Fruit fly (Drosophila melanogaster) whole organism: ENCODE data around the gene mRpL51.

Experiments
- CG8478 ChIP-seq: fragments of >200 bp; optimal IDR thresholded peaks from 2 replicates; lab custom pipeline; 2018; ENCODE audit warnings: inconsistent platforms
- Dll ChIP-seq: fragments of >200 bp; optimal IDR thresholded peaks from 2 replicates; lab custom pipeline; 2017
- EcR ChIP-seq, 2 experiments: fragments of >200 bp; optimal IDR thresholded peaks; 2 replicates each; lab custom pipeline; 2017; ENCODE audit warnings: missing biosample characterization in 2 of 2, missing genetic modification characterization in 2 of 2, missing genetic modification reagents in 2 of 2
- pan ChIP-seq: fragments of >200 bp; optimal IDR thresholded peaks from 2 replicates; lab custom pipeline; 2017
- psq ChIP-seq: fragments of >200 bp; optimal IDR thresholded peaks from 2 replicates; lab custom pipeline; 2017
- usp ChIP-seq: fragments of >200 bp; optimal IDR thresholded peaks from 2 replicates; lab custom pipeline; 2017; ENCODE audit warnings: missing biosample characterization, missing genetic modification characterization, mixed read lengths

The mRpL51 gene

dm6 chr2L:8480825-8481224, 36.4 kb downstream of the mRpL51 start:
- no peak for TF ChIP-seq EcR (GFP tag; optimal IDR thresholded peaks at IDR 0.05; lab: Kevin White, UChicago)
- TF ChIP-seq usp (GFP tag; lab: Kevin White, UChicago), result no peak
- TF ChIP-seq CG8478 (lab: Kevin White, UChicago), result no peak
- no peak for TF ChIP-seq pan
- TF ChIP-seq psq (lab: Kevin White, UChicago), result no peak
- TF ChIP-seq Dll (lab: Kevin White, UChicago), result no peak

DNA sequence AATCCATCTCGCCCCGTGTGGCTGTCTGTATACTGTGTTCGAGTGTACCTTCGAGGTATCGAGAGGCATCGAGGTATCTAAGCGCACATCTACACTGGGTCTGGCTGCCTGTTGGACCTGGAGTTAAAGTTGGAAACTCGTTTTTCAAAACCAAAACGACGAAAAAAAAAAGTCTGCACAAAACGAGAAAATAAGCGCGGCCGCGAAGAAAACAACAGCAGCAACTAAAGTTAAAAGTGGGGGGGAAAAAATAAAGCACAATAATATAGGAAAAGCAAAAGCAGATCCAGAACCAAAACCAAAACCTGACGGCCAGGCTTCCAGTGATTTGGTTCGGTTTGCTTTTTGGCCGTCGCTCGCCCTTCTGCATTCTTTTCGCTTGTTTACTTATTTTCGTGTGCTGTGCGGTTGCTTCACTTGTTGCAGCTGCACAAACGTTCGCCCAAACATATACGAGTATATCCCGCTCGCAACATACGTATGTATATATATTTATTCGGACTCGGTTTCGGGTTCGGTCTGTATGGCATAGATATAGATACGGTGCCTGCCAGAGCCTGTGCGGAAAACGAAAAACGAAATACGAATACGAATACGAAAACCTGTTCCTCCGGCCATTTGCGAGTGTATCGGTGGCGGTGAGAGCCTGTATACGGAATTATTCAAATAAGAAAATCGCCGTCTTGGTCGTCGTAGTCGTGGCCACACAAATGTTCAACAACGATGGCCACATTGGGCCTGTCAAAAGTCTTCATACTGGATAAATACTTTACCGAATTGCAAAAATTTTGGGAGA, 38.1 kb downstream of the mRpL51 start:
- no peak for TF ChIP-seq CG8478 (lab: Kevin White, UChicago)
- TF ChIP-seq usp (GFP tag; lab: Kevin White, UChicago), result no peak
- no peak for TF ChIP-seq EcR (GFP tag; optimal IDR thresholded peaks at IDR 0.05; lab: Kevin White, UChicago)

dm6 chr2L:8478379-8478778, 38.8 kb downstream of the mRpL51 start:
- peak; percentile 50 for TF ChIP-seq Dll (lab: Kevin White, UChicago)
- no peak for TF ChIP-seq CG8478 (lab: Kevin White, UChicago)
- TF ChIP-seq psq (lab: Kevin White, UChicago), result no peak

DNA sequence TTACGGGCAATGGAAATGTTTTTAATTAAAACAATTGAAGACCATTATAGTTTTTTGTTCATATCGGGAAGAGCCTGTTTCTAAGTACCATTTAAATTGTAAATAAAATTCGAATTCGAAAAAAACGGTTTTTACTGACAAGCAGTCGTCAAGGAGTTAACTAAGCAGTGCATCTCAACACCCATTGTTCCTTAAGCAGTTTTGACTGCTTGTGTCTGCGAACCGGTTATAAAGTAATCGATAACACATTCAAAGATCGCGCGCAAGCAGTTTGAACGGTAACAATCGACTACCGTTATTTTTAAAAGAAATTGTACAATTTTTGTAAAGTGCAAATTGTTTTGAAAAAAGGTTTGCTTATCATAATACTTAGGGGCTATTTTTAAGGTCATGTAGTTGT, 39.2 kb downstream of the mRpL51 start:
- TF ChIP-seq Dll (lab: Kevin White, UChicago) (no peak), pan (no peak), usp (GFP tag; lab: Kevin White, UChicago) (no peak), EcR (GFP tag; optimal IDR thresholded peaks at IDR 0.05; lab: Kevin White, UChicago) (no peak), CG8478 (lab: Kevin White, UChicago) (no peak), psq (lab: Kevin White, UChicago) (no peak)

- TF ChIP-seq pan, result no peak
- TF ChIP-seq psq (lab: Kevin White, UChicago), result no peak
Observed at dm6 chr2L:8477049-8477448, 40.1 kb downstream of the mRpL51 start, which contains the start of gene CheA29a. Gene CheA29a, plus strand, starts transcription at chr2L:8477349.

- TF ChIP-seq CG8478 (lab: Kevin White, UChicago), result no peak
- no peak for TF ChIP-seq psq (lab: Kevin White, UChicago)
- no peak for TF ChIP-seq usp (GFP tag; lab: Kevin White, UChicago)
- TF ChIP-seq EcR (GFP tag; optimal IDR thresholded peaks at IDR 0.05; lab: Kevin White, UChicago), result no peak
- no peak for TF ChIP-seq Dll (lab: Kevin White, UChicago)
- TF ChIP-seq pan, result no peak
Observed at dm6 chr2L:8473448-8473847, 43.7 kb downstream of the mRpL51 start.

DNA sequence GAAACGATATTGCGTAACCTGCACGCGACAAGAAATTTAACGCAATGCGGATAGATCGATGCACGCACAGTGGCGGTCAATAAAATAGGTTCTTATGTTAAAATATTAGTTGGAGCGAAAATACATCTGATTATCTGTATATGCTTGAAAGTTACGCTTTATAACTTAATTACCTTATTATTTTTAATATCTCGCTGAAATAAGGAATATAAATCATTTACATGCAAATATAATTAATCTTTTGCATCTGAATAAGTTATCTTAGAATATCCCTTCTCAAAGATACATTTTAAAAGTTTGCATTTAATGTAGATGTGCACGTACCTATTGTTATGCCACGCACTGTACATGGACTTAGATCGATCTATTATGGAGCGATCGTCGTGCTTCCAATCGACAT, 45.5 kb downstream of the mRpL51 start:
- TF ChIP-seq CG8478 (lab: Kevin White, UChicago), result no peak
- no peak for TF ChIP-seq Dll (lab: Kevin White, UChicago)
- no peak for TF ChIP-seq EcR (GFP tag; optimal IDR thresholded peaks at IDR 0.05; lab: Kevin White, UChicago)

DNA sequence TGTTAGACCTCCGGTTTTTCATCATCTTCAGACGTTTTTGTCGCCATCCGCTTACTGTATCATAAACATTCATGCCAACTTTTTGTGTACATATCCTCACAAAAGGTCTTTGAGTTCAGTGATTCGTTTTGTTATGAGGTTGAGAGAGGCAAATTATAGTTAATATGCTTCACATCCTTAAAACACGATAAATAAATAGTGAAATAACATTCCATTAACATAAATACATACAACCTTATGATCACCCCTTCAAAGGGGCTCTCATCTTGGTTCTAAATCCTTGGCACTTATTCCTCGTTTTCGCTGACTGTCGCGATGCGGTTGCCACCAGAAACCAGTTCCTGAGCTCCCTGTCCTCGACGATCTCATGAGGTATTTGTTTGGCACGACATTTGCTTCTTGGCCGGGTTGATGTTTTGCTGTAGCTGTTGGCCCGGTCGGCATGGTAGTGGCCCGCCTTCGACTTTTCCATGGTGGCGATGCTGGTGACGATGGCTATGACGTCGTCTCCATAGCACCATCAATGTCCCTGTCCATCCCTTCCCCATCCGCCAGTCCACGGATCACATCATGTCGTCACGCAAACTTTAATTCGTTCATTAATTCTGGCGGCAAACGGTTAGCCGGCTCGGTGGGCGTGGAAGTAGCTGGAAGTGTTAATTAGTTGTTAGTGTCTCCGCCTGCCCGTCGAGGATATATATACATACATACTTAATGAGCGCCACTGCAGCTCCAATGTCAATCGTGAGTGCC, 48.1 kb downstream of the mRpL51 start:
- TF ChIP-seq CG8478 (lab: Kevin White, UChicago) (no peak), usp (GFP tag; lab: Kevin White, UChicago) (no peak), pan (no peak), Dll (lab: Kevin White, UChicago) (no peak)
